Worm (Caenorhabditis elegans) whole organism, midembryonic: ENCODE measurements around the gene B0244.6.

Experiments
- T22C8.4 ChIP-seq: fragments of 200-800 bp; sonication (Bioruptor generic); IDR thresholded peaks from 2 replicates; pipeline ENCODE4 v1.3.6; 2022; ENCODE audit warnings: missing genetic modification characterization, missing compliant biosample characterization
- cog-1 ChIP-seq: sonication (generic microtip); optimal IDR thresholded peaks from 2 replicates; lab custom pipeline; 2016; ENCODE audit warnings: missing genetic modification characterization, missing compliant biosample characterization
- flt-1 ChIP-seq: fragments of 200-800 bp; sonication (Bioruptor generic); IDR thresholded peaks from 2 replicates; pipeline ENCODE4 v1.3.6; 2022; ENCODE audit warnings: missing genetic modification characterization, missing compliant biosample characterization
- klf-2 ChIP-seq: fragments of 200-800 bp; sonication (Bioruptor generic); conservative IDR thresholded peaks from 2 replicates; pipeline ENCODE4 v1.3.6; 2022; ENCODE audit warnings: missing genetic modification reagents, missing genetic modification characterization, missing compliant biosample characterization
- med-1 ChIP-seq: sonication (generic microtip); optimal IDR thresholded peaks from 2 replicates; lab custom pipeline; 2017; ENCODE audit warnings: missing genetic modification characterization, mild to moderate bottlenecking, missing compliant biosample characterization, antibody characterized with exemption, missing genetic modification reagents; ENCODE audit not compliant: insufficient read depth
- ref-1 ChIP-seq: fragments of 200-800 bp; sonication (Bioruptor generic); conservative IDR thresholded peaks from 2 replicates; pipeline ENCODE4 v1.3.6; 2022; ENCODE audit warnings: missing genetic modification reagents, missing genetic modification characterization, missing compliant biosample characterization
- tab-1 ChIP-seq: fragments of 200-800 bp; sonication (Bioruptor generic); IDR thresholded peaks from 2 replicates; pipeline ENCODE4 v1.3.6; 2022; ENCODE audit warnings: missing genetic modification characterization, missing compliant biosample characterization
- ztf-23 ChIP-seq: fragments of 200-800 bp; sonication (Bioruptor generic); IDR thresholded peaks from 2 replicates; pipeline ENCODE4 v1.3.6; 2022; ENCODE audit warnings: missing genetic modification reagents, missing genetic modification characterization, missing compliant biosample characterization
- ztf-29 ChIP-seq: fragments of 200-800 bp; sonication (Bioruptor generic); IDR thresholded peaks from 2 replicates; pipeline ENCODE4 v1.3.6; 2022; ENCODE audit warnings: missing genetic modification reagents, missing genetic modification characterization, missing compliant biosample characterization

B0244.6 gene

ce11 chrIII:5758519-5759099, 20.8 kb downstream of the B0244.6 start:
- no peak for TF ChIP-seq med-1 (GFP tag; lab: Kevin White, UChicago)
- no peak for TF ChIP-seq flt-1
- TF ChIP-seq ztf-29 = no peak
- no peak for TF ChIP-seq ref-1 (GFP tag; lab: Robert Waterston, UW)
- TF ChIP-seq klf-2 = no peak
- TF ChIP-seq ztf-23 (GFP tag; lab: Robert Waterston, UW) = no peak
- TF ChIP-seq T22C8.4 = no peak
- no peak for TF ChIP-seq tab-1 (GFP tag; lab: Robert Waterston, UW)
- TF ChIP-seq cog-1 (tag; lab: Kevin White, UChicago) = no peak

ce11 chrIII:5760721-5761120, 22.9 kb downstream of the B0244.6 start:
- TF ChIP-seq cog-1 (tag; lab: Kevin White, UChicago) (no peak), flt-1 (no peak), med-1 (GFP tag; lab: Kevin White, UChicago) (no peak), klf-2 (no peak), ztf-29 (no peak), ref-1 (GFP tag; lab: Robert Waterston, UW) (no peak), T22C8.4 (no peak), ztf-23 (GFP tag; lab: Robert Waterston, UW) (no peak), tab-1 (GFP tag; lab: Robert Waterston, UW) (no peak)

ce11 chrIII:5761886-5762285, 24.1 kb downstream of the B0244.6 start:
- TF ChIP-seq tab-1 (GFP tag; lab: Robert Waterston, UW) (no peak), ref-1 (GFP tag; lab: Robert Waterston, UW) (no peak), T22C8.4 (no peak), cog-1 (tag; lab: Kevin White, UChicago) (no peak), ztf-23 (GFP tag; lab: Robert Waterston, UW) (no peak)

ce11 chrIII:5763988-5764387, 26.2 kb downstream of the B0244.6 start:
- TF ChIP-seq tab-1 (GFP tag; lab: Robert Waterston, UW) (no peak), cog-1 (tag; lab: Kevin White, UChicago) (no peak), ref-1 (GFP tag; lab: Robert Waterston, UW) (no peak), T22C8.4 (no peak)

- TF ChIP-seq med-1 (GFP tag; lab: Kevin White, UChicago) (no peak), cog-1 (tag; lab: Kevin White, UChicago) (peak; percentile 11), klf-2 (no peak; the same call in 1 of the 2 replicates), ztf-23 (GFP tag; lab: Robert Waterston, UW) (peak; percentile 73; the same call in 1 of the 2 replicates), tab-1 (GFP tag; lab: Robert Waterston, UW) (peak; percentile 80; the same call in 1 of the 2 replicates), flt-1 (peak; percentile 76), ztf-29 (0 out of 2 replicates have a peak, but pooled peaks have one; percentile 42), ref-1 (GFP tag; lab: Robert Waterston, UW) (no peak)
Measured at ce11 chrIII:5769726-5770235, 32.0 kb downstream of the B0244.6 start, which contains the start of gene cutl-23. cutl-23 (plus strand) TSS chrIII:5770185.

- TF ChIP-seq klf-2 (no peak), ref-1 (GFP tag; lab: Robert Waterston, UW) (no peak), cog-1 (tag; lab: Kevin White, UChicago) (no peak), ztf-23 (GFP tag; lab: Robert Waterston, UW) (no peak), med-1 (GFP tag; lab: Kevin White, UChicago) (no peak), tab-1 (GFP tag; lab: Robert Waterston, UW) (no peak), flt-1 (no peak), T22C8.4 (no peak), ztf-29 (no peak)
Measured at ce11 chrIII:5782080-5782479, 44.3 kb downstream of the B0244.6 start.

ce11 chrIII:5785273-5785929, 47.6 kb downstream of the B0244.6 start, which contains the start of gene Y37B11A.3:
Y37B11A.3 (minus strand) TSS chrIII:5785323.
- no peak for TF ChIP-seq T22C8.4
- 0 out of 2 replicates have a peak, but pooled peaks have one; percentile 27 for TF ChIP-seq ztf-23 (GFP tag; lab: Robert Waterston, UW)

DNA sequence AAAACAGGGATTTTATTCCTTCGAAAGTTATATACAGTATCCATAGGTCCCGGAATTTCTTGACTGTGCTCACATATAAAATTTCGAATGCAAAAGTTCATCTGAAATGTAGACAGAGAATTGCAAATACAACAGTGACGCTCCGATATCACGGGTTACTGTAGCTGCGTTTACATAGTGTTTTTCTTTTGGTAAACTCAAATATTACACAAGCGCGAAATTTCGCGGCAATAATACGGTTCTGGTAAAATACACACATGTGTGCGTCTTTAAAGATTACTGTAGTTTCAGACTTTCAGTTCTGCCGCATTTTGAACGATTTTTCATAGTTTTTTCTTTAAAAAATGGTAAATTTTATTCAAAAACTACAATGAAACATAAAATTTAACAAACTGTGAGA, 52.7 kb downstream of the B0244.6 start, which contains the start of gene rev-3:
Gene rev-3, minus strand, starts transcription at position 101 of the 400 bp plus-strand sequence.
- TF ChIP-seq tab-1 (GFP tag; lab: Robert Waterston, UW) (no peak), klf-2 (no peak), med-1 (GFP tag; lab: Kevin White, UChicago) (no peak), cog-1 (tag; lab: Kevin White, UChicago) (no peak), ztf-23 (GFP tag; lab: Robert Waterston, UW) (no peak), flt-1 (no peak), ztf-29 (no peak), T22C8.4 (no peak), ref-1 (GFP tag; lab: Robert Waterston, UW) (no peak)
